Worm (Caenorhabditis elegans) whole organism, L4/young adult: Measurements from ENCODE around the gene F23D12.2.

Source experiments
- W03F9.2 ChIP-seq: fragments of 150-350 bp; optimal IDR thresholded peaks from 2 replicates; lab custom pipeline; 2014; ENCODE audit warnings: missing biosample characterization, missing genetic modification characterization
- dao-5 ChIP-seq: sonication (generic microtip); optimal IDR thresholded peaks from 2 replicates; lab custom pipeline; 2016; ENCODE audit warnings: missing genotype, missing genetic modification characterization, moderate library complexity, missing compliant biosample characterization
- him-1 ChIP-seq: sonication (generic microtip); optimal IDR thresholded peaks from 2 replicates; lab custom pipeline; 2016; ENCODE audit warnings: missing genotype, missing genetic modification reagents, missing genetic modification characterization, missing compliant biosample characterization

DNA sequence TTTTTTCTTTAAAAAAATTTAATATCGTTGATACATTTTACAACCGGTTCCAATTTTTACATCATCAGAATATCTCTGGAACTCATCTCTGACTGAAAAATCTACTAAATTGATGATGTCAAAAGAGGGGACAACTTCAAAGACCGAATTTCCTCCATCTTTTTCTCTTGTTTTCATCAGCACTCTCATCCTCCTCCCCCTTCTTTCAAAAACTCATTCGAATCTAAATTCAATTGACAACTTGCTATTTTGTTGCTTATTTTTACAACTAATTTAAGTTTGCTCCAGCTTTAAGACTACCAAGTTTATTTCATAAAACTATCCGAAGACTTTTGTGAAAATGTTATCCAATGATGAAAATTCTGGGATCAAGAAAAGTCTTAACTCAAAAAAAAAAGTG is 22.3 kb downstream of the F23D12.2 start:
- no peak for TF ChIP-seq him-1 (tag; lab: Kevin White, UChicago)
- TF ChIP-seq W03F9.2 (tag; lab: Kevin White, UChicago), result no peak
- no peak for TF ChIP-seq dao-5 (tag; lab: Kevin White, UChicago)
